Worm (Caenorhabditis elegans) whole organism, young adult: ENCODE measurements around the gene ceh-14.

Experiments
- F52B5.7 ChIP-seq: sonication (generic microtip); optimal IDR thresholded peaks from 2 replicates; lab custom pipeline; 2016; ENCODE audit warnings: mild to moderate bottlenecking, missing genetic modification characterization, missing compliant biosample characterization
- attf-3 ChIP-seq: fragments of 200-800 bp; sonication (Bioruptor generic); conservative IDR thresholded peaks from 2 replicates; pipeline ENCODE4 v1.3.6; 2022; ENCODE audit warnings: missing genetic modification reagents, missing genetic modification characterization, missing compliant biosample characterization
- bed-1 ChIP-seq: fragments of 200-800 bp; sonication (Bioruptor generic); IDR thresholded peaks from 2 replicates; pipeline ENCODE4 v1.3.6; 2022; ENCODE audit warnings: missing genetic modification reagents, missing genetic modification characterization, missing compliant biosample characterization
- ets-4 ChIP-seq: fragments of 200-800 bp; sonication (Bioruptor generic); optimal IDR thresholded peaks from 2 replicates; lab custom pipeline; 2018; ENCODE audit warnings: mild to moderate bottlenecking, missing genetic modification characterization, missing compliant biosample characterization
- gei-17 ChIP-seq: fragments of 200-800 bp; sonication (Bioruptor generic); optimal IDR thresholded peaks from 2 replicates; lab custom pipeline; 2018; ENCODE audit warnings: mild to moderate bottlenecking, missing genetic modification characterization, missing compliant biosample characterization
- hlh-12 ChIP-seq: sonication (generic microtip); optimal IDR thresholded peaks from 2 replicates; lab custom pipeline; 2016; ENCODE audit warnings: missing genetic modification characterization, missing compliant biosample characterization
- lag-1 ChIP-seq: fragments of 200-800 bp; sonication (Bioruptor generic); IDR thresholded peaks from 2 replicates; pipeline ENCODE4 v1.3.6; 2022; ENCODE audit warnings: missing genetic modification reagents, missing genetic modification characterization, missing compliant biosample characterization
- nfya-1 ChIP-seq: sonication (generic microtip); optimal IDR thresholded peaks from 2 replicates; lab custom pipeline; 2017; ENCODE audit warnings: antibody characterized with exemption, missing compliant biosample characterization, missing genetic modification characterization, borderline replicate concordance; ENCODE audit not compliant: insufficient read depth
- tbp1 ChIP-seq: fragments of 200-800 bp; sonication (Bioruptor generic); optimal IDR thresholded peaks from 2 replicates; lab custom pipeline; 2018; ENCODE audit warnings: mild to moderate bottlenecking, missing genetic modification characterization, missing compliant biosample characterization
- unc-62 ChIP-seq: fragments of 150-350 bp; optimal IDR thresholded peaks from 2 replicates; lab custom pipeline; 2014; ENCODE audit warnings: missing biosample characterization, missing genetic modification reagents, missing genetic modification characterization

ce11 chrX:7523799-7524198, 8.7 kb downstream of the ceh-14 start:
- no peak for TF ChIP-seq attf-3 (GFP tag; lab: Robert Waterston, UW)
- no peak for TF ChIP-seq hlh-12
- no peak for TF ChIP-seq ets-4 (GFP tag; lab: Kevin White, UChicago)
- TF ChIP-seq bed-1, result no peak
- no peak for TF ChIP-seq F52B5.7
- no peak for TF ChIP-seq unc-62 (GFP tag; lab: Kevin White, UChicago)
- no peak for TF ChIP-seq nfya-1 (tag; lab: Kevin White, UChicago)
- no peak for TF ChIP-seq tbp1
- no peak for TF ChIP-seq gei-17 (GFP tag; lab: Kevin White, UChicago)
- TF ChIP-seq lag-1 (GFP tag; lab: Robert Waterston, UW), result no peak
